Fruit fly (Drosophila melanogaster) whole organism, embryonic: ENCODE results near the gene Chro.

Experiments used
- ATbp ChIP-seq: fragments of 200-800 bp; sonication (Bioruptor generic); optimal IDR thresholded peaks from 2 replicates; lab custom pipeline; 2017; ENCODE audit warnings: missing biosample characterization, mild to moderate bottlenecking, missing genetic modification characterization, missing genetic modification reagents
- Asciz ChIP-seq: fragments of 200-800 bp; sonication (Bioruptor generic); optimal IDR thresholded peaks from 2 replicates; lab custom pipeline; 2017; ENCODE audit warnings: missing biosample characterization, mild to moderate bottlenecking, missing genetic modification characterization, missing genetic modification reagents
- BtbVII ChIP-seq: fragments of 200-800 bp; sonication (Bioruptor generic); optimal IDR thresholded peaks from 3 replicates; lab custom pipeline; 2017; ENCODE audit warnings: missing biosample characterization, mild to moderate bottlenecking, missing genetic modification characterization
- CG10274 ChIP-seq: fragments of 200-800 bp; sonication (Bioruptor generic); optimal IDR thresholded peaks from 3 replicates; lab custom pipeline; 2017; ENCODE audit warnings: missing biosample characterization, mild to moderate bottlenecking, missing genetic modification characterization
- CG11247 ChIP-seq: fragments of 200-800 bp; sonication (Bioruptor generic); IDR thresholded peaks from 2 replicates; pipeline ENCODE4 v1.3.6; 2022; ENCODE audit warnings: missing biosample characterization, missing genetic modification characterization
- CG12769 ChIP-seq: fragments of 200-800 bp; sonication (Bioruptor generic); optimal IDR thresholded peaks from 2 replicates; lab custom pipeline; 2019; ENCODE audit warnings: missing biosample characterization, mild to moderate bottlenecking, missing genetic modification characterization, moderate library complexity
- CG13123 ChIP-seq: fragments of 200-800 bp; sonication (Bioruptor generic); optimal IDR thresholded peaks from 2 replicates; lab custom pipeline; 2016; ENCODE audit warnings: missing biosample characterization, missing genetic modification characterization
- CG14050 ChIP-seq: fragments of 200-800 bp; sonication (Bioruptor generic); IDR thresholded peaks from 3 replicates; pipeline ENCODE4 v1.3.6; 2022; ENCODE audit warnings: missing biosample characterization, missing genetic modification characterization
- CG14710 ChIP-seq: fragments of 200-800 bp; sonication (Bioruptor generic); optimal IDR thresholded peaks from 3 replicates; lab custom pipeline; 2019; ENCODE audit warnings: missing biosample characterization, mild to moderate bottlenecking, missing genetic modification characterization, moderate library complexity
- CG15479 ChIP-seq: fragments of 200-800 bp; sonication (Bioruptor generic); optimal IDR thresholded peaks from 3 replicates; lab custom pipeline; 2019; ENCODE audit warnings: missing biosample characterization, mild to moderate bottlenecking, missing genetic modification characterization, moderate library complexity
- CG17829 ChIP-seq: fragments of 200-800 bp; optimal IDR thresholded peaks from 2 replicates; lab custom pipeline; 2019; ENCODE audit warnings: missing biosample characterization, mild to moderate bottlenecking, missing genetic modification characterization, moderate library complexity
- CG17912 ChIP-seq: fragments of 200-800 bp; sonication (Bioruptor generic); optimal IDR thresholded peaks from 2 replicates; lab custom pipeline; 2018; ENCODE audit warnings: missing biosample characterization, mild to moderate bottlenecking, missing genetic modification characterization
- CG1832 ChIP-seq: fragments of 200-800 bp; sonication (Bioruptor generic); optimal IDR thresholded peaks from 2 replicates; lab custom pipeline; 2017; ENCODE audit warnings: missing biosample characterization, mild to moderate bottlenecking, missing genetic modification characterization, inconsistent platforms
- CG18619 ChIP-seq: fragments of 200-800 bp; sonication (Bioruptor generic); optimal IDR thresholded peaks from 3 replicates; lab custom pipeline; 2017; ENCODE audit warnings: missing biosample characterization, mild to moderate bottlenecking, missing genetic modification characterization
- CG2678 ChIP-seq: fragments of 200-800 bp; sonication (Bioruptor generic); optimal IDR thresholded peaks from 3 replicates; lab custom pipeline; 2019; ENCODE audit warnings: missing biosample characterization, mild to moderate bottlenecking, missing genetic modification characterization, moderate library complexity
- CG3065 ChIP-seq: fragments of 200-800 bp; sonication (Bioruptor generic); optimal IDR thresholded peaks from 2 replicates; lab custom pipeline; 2016; ENCODE audit warnings: missing biosample characterization, missing genetic modification characterization
- CG31224 ChIP-seq: fragments of 200-800 bp; sonication (Bioruptor generic); IDR thresholded peaks from 2 replicates; pipeline ENCODE4 v1.3.6; 2022; ENCODE audit warnings: missing biosample characterization, missing genetic modification characterization
- CG3163 ChIP-seq: fragments of 200-800 bp; sonication (Bioruptor generic); optimal IDR thresholded peaks from 3 replicates; lab custom pipeline; 2016; ENCODE audit warnings: missing biosample characterization, missing genetic modification characterization
- CG43689 ChIP-seq: fragments of 200-800 bp; sonication (Bioruptor generic); IDR thresholded peaks from 2 replicates; pipeline ENCODE4 v1.3.6; 2022; ENCODE audit warnings: missing biosample characterization, missing genetic modification characterization
- CG5953 ChIP-seq: fragments of 200-800 bp; sonication (Bioruptor generic); IDR thresholded peaks from 2 replicates; pipeline ENCODE4 v1.3.6; 2022; ENCODE audit warnings: missing biosample characterization, missing genetic modification characterization
- CG7556 ChIP-seq: fragments of 200-800 bp; sonication (Bioruptor generic); optimal IDR thresholded peaks from 2 replicates; lab custom pipeline; 2017; ENCODE audit warnings: missing biosample characterization, mild to moderate bottlenecking, missing genetic modification characterization
- CG7963 ChIP-seq: fragments of 200-800 bp; sonication (Bioruptor generic); IDR thresholded peaks from 3 replicates; pipeline ENCODE4 v1.3.6; 2022; ENCODE audit warnings: missing biosample characterization, missing genetic modification characterization; ENCODE audit not compliant: partially characterized antibody
- CHES-1-like ChIP-seq: fragments of 200-800 bp; sonication (Bioruptor generic); optimal IDR thresholded peaks from 2 replicates; lab custom pipeline; 2016; ENCODE audit warnings: missing biosample characterization, missing genetic modification characterization
- Dip2 ChIP-seq: fragments of 200-800 bp; sonication (Bioruptor generic); IDR thresholded peaks from 2 replicates; pipeline ENCODE4 v1.3.6; 2022; ENCODE audit warnings: missing biosample characterization, missing genetic modification characterization
- H15 ChIP-seq: fragments of 200-800 bp; sonication (Bioruptor generic); IDR thresholded peaks from 3 replicates; pipeline ENCODE4 v1.3.6; 2022; ENCODE audit warnings: missing biosample characterization, missing genetic modification characterization
- HHEX ChIP-seq: fragments of 200-800 bp; sonication (Bioruptor generic); optimal IDR thresholded peaks from 3 replicates; lab custom pipeline; 2017; ENCODE audit warnings: missing biosample characterization, mild to moderate bottlenecking, missing genetic modification characterization, missing genetic modification reagents
- Hr3 ChIP-seq: fragments of 200-800 bp; sonication (Bioruptor generic); optimal IDR thresholded peaks from 3 replicates; lab custom pipeline; 2016; ENCODE audit warnings: missing biosample characterization, missing genetic modification characterization
- Hsf ChIP-seq: fragments of 200-800 bp; sonication (Bioruptor generic); optimal IDR thresholded peaks from 3 replicates; lab custom pipeline; 2016; ENCODE audit warnings: missing biosample characterization, missing genetic modification characterization
- MBD-R2 ChIP-seq: fragments of 200-800 bp; sonication (Bioruptor generic); IDR thresholded peaks from 2 replicates; pipeline ENCODE4 v1.3.6; 2022; ENCODE audit warnings: missing biosample characterization, missing genetic modification characterization
- Meics ChIP-seq: fragments of 200-800 bp; sonication (Bioruptor generic); optimal IDR thresholded peaks from 2 replicates; lab custom pipeline; 2017; ENCODE audit warnings: missing biosample characterization, mild to moderate bottlenecking, missing genetic modification characterization
- Mrtf ChIP-seq: fragments of 200-800 bp; sonication (Bioruptor generic); IDR thresholded peaks from 3 replicates; pipeline ENCODE4 v1.3.6; 2022; ENCODE audit warnings: missing biosample characterization, missing genetic modification characterization
- NC2β ChIP-seq: fragments of 200-800 bp; sonication (Bioruptor generic); optimal IDR thresholded peaks from 2 replicates; lab custom pipeline; 2016; ENCODE audit warnings: missing biosample characterization, missing genetic modification characterization
- Nf-YB ChIP-seq: fragments of 200-800 bp; sonication (Bioruptor generic); optimal IDR thresholded peaks from 3 replicates; lab custom pipeline; 2019; ENCODE audit warnings: missing biosample characterization, mild to moderate bottlenecking, missing genetic modification characterization, moderate library complexity
- Spps ChIP-seq: fragments of 200-800 bp; sonication (Bioruptor generic); optimal IDR thresholded peaks from 2 replicates; lab custom pipeline; 2018; ENCODE audit warnings: missing biosample characterization, mild to moderate bottlenecking, missing genetic modification characterization
- Sry-δ ChIP-seq: fragments of 200-800 bp; sonication (Bioruptor generic); optimal IDR thresholded peaks from 2 replicates; lab custom pipeline; 2016; ENCODE audit warnings: missing biosample characterization, missing genetic modification characterization
- Vsx1 ChIP-seq: fragments of 200-800 bp; sonication (Bioruptor generic); optimal IDR thresholded peaks from 2 replicates; lab custom pipeline; 2017; ENCODE audit warnings: missing biosample characterization, mild to moderate bottlenecking, missing genetic modification characterization, missing genetic modification reagents
- ab ChIP-seq: fragments of 200-800 bp; sonication (Bioruptor generic); optimal IDR thresholded peaks from 2 replicates; lab custom pipeline; 2016; ENCODE audit warnings: missing biosample characterization, missing genetic modification characterization
- ci ChIP-seq: fragments of 200-800 bp; sonication (Bioruptor generic); IDR thresholded peaks from 3 replicates; pipeline ENCODE4 v1.3.6; 2022; ENCODE audit warnings: missing biosample characterization, missing genetic modification characterization
- corto ChIP-seq: fragments of 200-800 bp; sonication (Bioruptor generic); optimal IDR thresholded peaks from 2 replicates; lab custom pipeline; 2016; ENCODE audit warnings: missing biosample characterization, mild to moderate bottlenecking, missing genetic modification characterization, moderate library complexity
- crol ChIP-seq: fragments of 200-800 bp; sonication (Bioruptor generic); IDR thresholded peaks from 2 replicates; pipeline ENCODE4 v1.3.6; 2022; ENCODE audit warnings: missing biosample characterization, missing genetic modification characterization
- da ChIP-seq: fragments of 200-800 bp; sonication (Bioruptor generic); optimal IDR thresholded peaks from 2 replicates; lab custom pipeline; 2016; ENCODE audit warnings: missing biosample characterization, missing genetic modification characterization
- disco-r ChIP-seq: fragments of 200-800 bp; sonication (Bioruptor generic); optimal IDR thresholded peaks from 2 replicates; lab custom pipeline; 2016; ENCODE audit warnings: missing biosample characterization, missing genetic modification characterization
- h ChIP-seq: fragments of >200 bp; optimal IDR thresholded peaks from 2 replicates; lab custom pipeline; 2017
- jigr1 ChIP-seq: fragments of 200-800 bp; sonication (Bioruptor generic); IDR thresholded peaks from 3 replicates; pipeline ENCODE4 v1.3.6; 2022; ENCODE audit warnings: missing biosample characterization, missing genetic modification characterization
- kah ChIP-seq: fragments of 200-800 bp; sonication (Bioruptor generic); optimal IDR thresholded peaks from 2 replicates; lab custom pipeline; 2018; ENCODE audit warnings: missing biosample characterization, mild to moderate bottlenecking, missing genetic modification characterization
- lab ChIP-seq: fragments of 200-800 bp; sonication (Bioruptor generic); optimal IDR thresholded peaks from 3 replicates; lab custom pipeline; 2017; ENCODE audit warnings: missing biosample characterization, missing genetic modification characterization, mild to moderate bottlenecking, moderate library complexity, missing genetic modification reagents
- otp ChIP-seq: fragments of 200-800 bp; sonication (Bioruptor generic); IDR thresholded peaks from 3 replicates; pipeline ENCODE4, ENCODE4 v1.3.6; 2022; ENCODE audit warnings: missing biosample characterization, missing genetic modification characterization
- pzg ChIP-seq: fragments of 200-800 bp; sonication (Bioruptor generic); optimal IDR thresholded peaks from 3 replicates; lab custom pipeline; 2018; ENCODE audit warnings: missing biosample characterization, mild to moderate bottlenecking, missing genetic modification characterization, moderate library complexity
- rib ChIP-seq: fragments of 200-800 bp; sonication (Bioruptor generic); IDR thresholded peaks from 2 replicates; pipeline ENCODE4 v1.3.6; 2022; ENCODE audit warnings: missing biosample characterization, missing genetic modification characterization
- sd ChIP-seq: fragments of 200-800 bp; sonication (Bioruptor generic); optimal IDR thresholded peaks from 3 replicates; lab custom pipeline; 2018; ENCODE audit warnings: missing biosample characterization, mild to moderate bottlenecking, missing genetic modification characterization, moderate library complexity
- sug ChIP-seq: fragments of 200-800 bp; optimal IDR thresholded peaks from 2 replicates; lab custom pipeline; 2019; ENCODE audit warnings: missing biosample characterization, mild to moderate bottlenecking, missing genetic modification characterization, moderate library complexity
- tna ChIP-seq: fragments of 200-800 bp; sonication (Bioruptor generic); IDR thresholded peaks from 2 replicates; pipeline ENCODE4 v1.3.6; 2022; ENCODE audit warnings: missing biosample characterization, missing genetic modification characterization; ENCODE audit not compliant: partially characterized antibody

Chro gene

dm6 chr3L:22887677-22888076, 8.9 kb upstream of the Chro start (continued):
- TF ChIP-seq CG3065 (GFP tag; lab: Kevin White, UChicago) = no peak
- no peak for TF ChIP-seq CG15479 (GFP tag; lab: Kevin White, UChicago)
- TF ChIP-seq rib (GFP tag; lab: Robert Waterston, UW) = no peak
- no peak for TF ChIP-seq Asciz (GFP tag; lab: Kevin White, UChicago)
- TF ChIP-seq Spps (tag; lab: Kevin White, UChicago) = no peak
- no peak for TF ChIP-seq CG13123 (GFP tag; lab: Kevin White, UChicago)
- no peak for TF ChIP-seq CG11247 (GFP tag; lab: Robert Waterston, UW)
- peak; percentile 1 for TF ChIP-seq lab
- no peak for TF ChIP-seq CG12769
- no peak for TF ChIP-seq Sry-δ (GFP tag; lab: Kevin White, UChicago)
- TF ChIP-seq CG1832 = no peak
- no peak for TF ChIP-seq CG7963 (GFP tag; lab: Robert Waterston, UW)
- no peak for TF ChIP-seq CG17829 (tag; lab: Kevin White, UChicago)
- TF ChIP-seq CG3163 (GFP tag; lab: Kevin White, UChicago) = no peak
- no peak for TF ChIP-seq sd
- TF ChIP-seq kah (GFP tag; lab: Kevin White, UChicago) = no peak
- no peak for TF ChIP-seq CG5953 (GFP tag; lab: Robert Waterston, UW)
- no peak for TF ChIP-seq CHES-1-like
- 0 out of 2 replicates have a peak, but pooled peaks have one; percentile 20 for TF ChIP-seq CG31224 (GFP tag; lab: Robert Waterston, UW)
- TF ChIP-seq tna (GFP tag; lab: Robert Waterston, UW) = no peak
- no peak for TF ChIP-seq Hsf (GFP tag; lab: Kevin White, UChicago)
- no peak for TF ChIP-seq HHEX (GFP tag; lab: Kevin White, UChicago)
- TF ChIP-seq CG43689 = no peak
- TF ChIP-seq disco-r (GFP tag; lab: Kevin White, UChicago) = no peak
- no peak for TF ChIP-seq pzg (GFP tag; lab: Kevin White, UChicago)
- TF ChIP-seq Dip2 = no peak
- TF ChIP-seq CG18619 (GFP tag; lab: Kevin White, UChicago) = no peak
- TF ChIP-seq ci (GFP tag; lab: Robert Waterston, UW) = 0 out of 3 replicates have a peak, but pooled peaks have one; percentile 22
- no peak for TF ChIP-seq corto (GFP tag; lab: Kevin White, UChicago)
- TF ChIP-seq Hr3 (GFP tag; lab: Kevin White, UChicago) = no peak
- peak; percentile 16 for TF ChIP-seq BtbVII (GFP tag; lab: Kevin White, UChicago)
- no peak for TF ChIP-seq CG10274 (GFP tag; lab: Kevin White, UChicago)
- no peak for TF ChIP-seq CG2678 (tag; lab: Kevin White, UChicago)
- no peak for TF ChIP-seq NC2β
- no peak for TF ChIP-seq CG7556 (GFP tag; lab: Kevin White, UChicago)
- TF ChIP-seq CG14710 = no peak
- TF ChIP-seq H15 (GFP tag; lab: Robert Waterston, UW) = no peak
- TF ChIP-seq otp (GFP tag; lab: Robert Waterston, UW) = peak; percentile 66; the same call in 1 of the 3 replicates
- TF ChIP-seq ATbp (GFP tag; lab: Kevin White, UChicago) = no peak
- no peak for TF ChIP-seq Vsx1
- TF ChIP-seq Meics (GFP tag; lab: Kevin White, UChicago) = no peak
- TF ChIP-seq CG14050 = no peak
- no peak for TF ChIP-seq CG17912
- no peak for TF ChIP-seq h (lab: Kevin White, UChicago)
- no peak for TF ChIP-seq jigr1 (GFP tag; lab: Robert Waterston, UW)
- peak; percentile 16 for TF ChIP-seq sug (tag; lab: Kevin White, UChicago)
- no peak for TF ChIP-seq crol
- TF ChIP-seq da = no peak
- TF ChIP-seq Nf-YB = no peak
- TF ChIP-seq Mrtf (GFP tag; lab: Robert Waterston, UW) = no peak
- no peak for TF ChIP-seq ab (GFP tag; lab: Kevin White, UChicago)
- no peak for TF ChIP-seq MBD-R2 (GFP tag; lab: Robert Waterston, UW)
